Worm (Caenorhabditis elegans): Measurements from ENCODE around the gene W10G11.19.

DNA sequence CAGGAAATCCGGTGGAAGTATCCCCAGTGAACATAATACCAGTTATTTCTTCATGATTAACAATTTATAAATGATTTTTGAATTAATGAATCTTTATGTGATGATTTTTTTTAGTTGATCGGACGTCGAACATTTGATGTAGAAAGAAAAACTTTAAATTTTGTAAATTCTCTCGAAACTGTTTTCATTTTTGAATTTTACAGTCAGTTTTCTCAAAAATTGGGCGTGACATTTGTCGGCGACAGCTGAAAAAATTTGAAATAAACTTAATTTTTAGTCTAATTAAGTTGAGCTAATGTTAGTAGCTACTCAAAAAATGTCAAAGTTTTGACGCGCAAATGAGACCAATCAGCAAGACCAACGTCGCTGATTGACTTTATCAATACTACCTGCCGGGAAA lies 33.0 kb downstream of the W10G11.19 start, which contains the start of gene srh-60:
- no peak for TF ChIP-seq efl-1 (GFP tag; optimal IDR thresholded peaks at IDR 0.05)
- TF ChIP-seq repo-1 (tag; optimal IDR thresholded peaks at IDR 0.05): no peak
- TF ChIP-seq him-1 (tag; optimal IDR thresholded peaks at IDR 0.05): no peak
- TF ChIP-seq tbp1 (GFP tag; optimal IDR thresholded peaks at IDR 0.05): no peak
- TF ChIP-seq ceh-40 (GFP tag; IDR thresholded peaks at IDR 0.05): no peak
- TF ChIP-seq pha-4 (tag; optimal IDR thresholded peaks at IDR 0.05): no peak
- no peak for TF ChIP-seq chd-7 (tag; optimal IDR thresholded peaks at IDR 0.05)
- no peak for TF ChIP-seq cebp-2 (GFP tag; IDR thresholded peaks at IDR 0.05)
- no peak for TF ChIP-seq hsf-1 (GFP tag; IDR thresholded peaks at IDR 0.05)
- TF ChIP-seq nfya-2 (GFP tag; IDR thresholded peaks at IDR 0.05): no peak
- TF ChIP-seq lsy-27 (tag; optimal IDR thresholded peaks at IDR 0.05; ENCODE audit: borderline replicate concordance, insufficient read depth): no peak
- no peak for TF ChIP-seq tlf-1 (GFP tag; optimal IDR thresholded peaks at IDR 0.05)
- TF ChIP-seq B0019.2 (GFP tag; conservative IDR thresholded peaks at IDR 0.05): no peak
- TF ChIP-seq snpc-1.3 (tag; optimal IDR thresholded peaks at IDR 0.05; ENCODE audit: insufficient read depth): no peak

All from whole organism, young adult.